Fruit fly (Drosophila melanogaster): Measurements from ENCODE around the gene CG15743.

CG15743 gene

dm6 chrX:13323114-13323513, 37.6 kb downstream of the CG15743 start (continued):
- peak; percentile 51 for TF ChIP-seq Fer3 (tag; optimal IDR thresholded peaks at IDR 0.05)
- TF ChIP-seq HLH54F (GFP tag; optimal IDR thresholded peaks at IDR 0.05), result peak; percentile 76
- no peak for TF ChIP-seq CG2202 (tag; optimal IDR thresholded peaks at IDR 0.05)
- TF ChIP-seq CG34422 (GFP tag; IDR thresholded peaks at IDR 0.05), result peak; percentile 65; the same call in 1 of the 3 replicates
- peak in 1 of 2 experiments; percentile 24 for TF ChIP-seq Eip74EF (GFP tag; optimal IDR thresholded peaks at IDR 0.05)
- 0 out of 2 replicates have a peak, but pooled peaks have one; percentile 24 for TF ChIP-seq ttk (GFP tag; IDR thresholded peaks at IDR 0.05)
- TF ChIP-seq HmgD (GFP tag; optimal IDR thresholded peaks at IDR 0.05), result no peak
- TF ChIP-seq CG10147 (GFP tag; optimal IDR thresholded peaks at IDR 0.05), result peak; percentile 29
- no peak for TF ChIP-seq MESR4 (GFP tag; optimal IDR thresholded peaks at IDR 0.05)
- no peak for TF ChIP-seq twi (tag; optimal IDR thresholded peaks at IDR 0.05)
- TF ChIP-seq CG11723 (GFP tag; optimal IDR thresholded peaks at IDR 0.05), result peak; percentile 40
- TF ChIP-seq gem (tag; optimal IDR thresholded peaks at IDR 0.05), result peak; percentile 85
- TF ChIP-seq sisA (GFP tag; IDR thresholded peaks at IDR 0.05), result peak; percentile 67
- TF ChIP-seq CG9437 (GFP tag; optimal IDR thresholded peaks at IDR 0.05), result peak; percentile 67
- no peak for TF ChIP-seq abd-A (tag; optimal IDR thresholded peaks at IDR 0.05)
- TF ChIP-seq CG34376 (GFP tag; optimal IDR thresholded peaks at IDR 0.05), result no peak
- no peak for TF ChIP-seq CG17612 (GFP tag; IDR thresholded peaks at IDR 0.05)
- TF ChIP-seq CG4617 (GFP tag; optimal IDR thresholded peaks at IDR 0.05; ENCODE audit: borderline replicate concordance), result peak; percentile 27
- peak; percentile 60 for TF ChIP-seq Blimp-1 (GFP tag; optimal IDR thresholded peaks at IDR 0.05)
- TF ChIP-seq CG13287 (GFP tag; IDR thresholded peaks at IDR 0.05; ENCODE audit: partially characterized antibody), result no peak
- no peak for TF ChIP-seq sima (GFP tag; optimal IDR thresholded peaks at IDR 0.05)
- TF ChIP-seq CG15601 (tag; optimal IDR thresholded peaks at IDR 0.05), result no peak
- TF ChIP-seq TFAM (GFP tag; optimal IDR thresholded peaks at IDR 0.05), result no peak
- TF ChIP-seq yki (optimal IDR thresholded peaks at IDR 0.05), result no peak
- no peak for TF ChIP-seq aop (GFP tag; IDR thresholded peaks at IDR 0.05)
- peak; percentile 62 for TF ChIP-seq CG1792 (GFP tag; optimal IDR thresholded peaks at IDR 0.05)
- TF ChIP-seq CG6175 (GFP tag; IDR thresholded peaks at IDR 0.05), result no peak
- TF ChIP-seq ken (GFP tag; IDR thresholded peaks at IDR 0.05), result no peak; the same call in 2 of the 3 replicates
- TF ChIP-seq Max (GFP tag; optimal IDR thresholded peaks at IDR 0.05), result peak; percentile 68
- TF ChIP-seq CG31224 (GFP tag; IDR thresholded peaks at IDR 0.05), result 0 out of 2 replicates have a peak, but pooled peaks have one; percentile 21
- TF ChIP-seq Rx (GFP tag; IDR thresholded peaks at IDR 0.05), result no peak
- TF ChIP-seq Nf-YB (GFP tag; optimal IDR thresholded peaks at IDR 0.05), result peak; percentile 30
- TF ChIP-seq chif (GFP tag; optimal IDR thresholded peaks at IDR 0.05), result peak; percentile 59 to 66
- peak; percentile 72 for TF ChIP-seq PHDP (tag; optimal IDR thresholded peaks at IDR 0.05)
- TF ChIP-seq pfk (GFP tag; optimal IDR thresholded peaks at IDR 0.05), result no peak
- TF ChIP-seq CG16815 (GFP tag; optimal IDR thresholded peaks at IDR 0.05), result peak; percentile 39
- no peak for TF ChIP-seq CG7963 (GFP tag; IDR thresholded peaks at IDR 0.05; ENCODE audit: partially characterized antibody)
- TF ChIP-seq GATAe (GFP tag; conservative IDR thresholded peaks at IDR 0.05), result no peak
- TF ChIP-seq CG10654 (GFP tag; optimal IDR thresholded peaks at IDR 0.05), result peak; percentile 58
- peak; percentile 48 for TF ChIP-seq CG9932 (GFP tag; IDR thresholded peaks at IDR 0.05)
- no peak for TF ChIP-seq gsb-n (tag; optimal IDR thresholded peaks at IDR 0.05)
- peak; percentile 37 for TF ChIP-seq CG4854 (GFP tag; optimal IDR thresholded peaks at IDR 0.05)
- no peak for TF ChIP-seq stwl (tag; optimal IDR thresholded peaks at IDR 0.05)
- no peak for TF ChIP-seq chinmo (GFP tag; IDR thresholded peaks at IDR 0.05; ENCODE audit: partially characterized antibody)
- peak; percentile 12; the same call in 1 of the 2 replicates for TF ChIP-seq MBD-R2 (GFP tag; IDR thresholded peaks at IDR 0.05)
- peak; percentile 42 for TF ChIP-seq CG10267 (tag; optimal IDR thresholded peaks at IDR 0.05)
- TF ChIP-seq CG18262 (tag; optimal IDR thresholded peaks at IDR 0.05), result peak; percentile 68
- TF ChIP-seq YL-1 (GFP tag; optimal IDR thresholded peaks at IDR 0.05), result no peak
- TF ChIP-seq CG4707 (GFP tag; optimal IDR thresholded peaks at IDR 0.05), result no peak
- peak; percentile 59 for TF ChIP-seq Atf-2 (GFP tag; optimal IDR thresholded peaks at IDR 0.05)

Data from whole organism, embryonic.